Fruit fly (Drosophila melanogaster): ENCODE measurements around the gene Aven.
A peak's percentile ranks its signal among the peaks of the same experiment; 100 is the strongest.

The Aven gene

DNA sequence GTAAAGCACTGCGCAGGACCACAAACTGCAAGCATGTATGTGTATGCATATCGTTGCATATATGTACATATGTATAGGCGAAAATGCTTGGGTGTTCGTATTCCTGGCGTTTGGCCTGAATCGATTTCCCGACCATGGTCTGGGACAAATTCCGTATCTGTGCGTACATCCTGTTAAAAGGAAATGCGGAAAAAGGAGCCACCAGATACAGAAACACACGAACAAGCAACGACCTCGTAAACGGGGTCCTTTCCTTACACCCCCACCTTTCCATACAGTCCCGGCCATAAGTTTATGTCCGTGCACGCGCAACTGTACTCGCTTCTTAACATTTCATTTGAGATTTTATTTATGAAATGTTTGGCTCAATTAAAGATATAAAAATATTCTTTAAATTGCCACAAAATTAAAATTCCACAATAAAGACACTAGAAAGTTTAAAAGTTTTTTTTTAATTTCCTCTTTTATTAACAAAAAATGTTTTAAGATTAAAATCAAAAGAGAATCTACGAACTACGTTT lies 45.5 kb downstream of the Aven start:
- TF ChIP-seq psq (optimal IDR thresholded peaks at IDR 0.05) (no peak), usp (GFP tag; optimal IDR thresholded peaks at IDR 0.05) (no peak), EcR (GFP tag; optimal IDR thresholded peaks at IDR 0.05) (no peak), CG8478 (optimal IDR thresholded peaks at IDR 0.05) (no peak), pan (optimal IDR thresholded peaks at IDR 0.05) (no peak), Dll (optimal IDR thresholded peaks at IDR 0.05) (no peak)

DNA sequence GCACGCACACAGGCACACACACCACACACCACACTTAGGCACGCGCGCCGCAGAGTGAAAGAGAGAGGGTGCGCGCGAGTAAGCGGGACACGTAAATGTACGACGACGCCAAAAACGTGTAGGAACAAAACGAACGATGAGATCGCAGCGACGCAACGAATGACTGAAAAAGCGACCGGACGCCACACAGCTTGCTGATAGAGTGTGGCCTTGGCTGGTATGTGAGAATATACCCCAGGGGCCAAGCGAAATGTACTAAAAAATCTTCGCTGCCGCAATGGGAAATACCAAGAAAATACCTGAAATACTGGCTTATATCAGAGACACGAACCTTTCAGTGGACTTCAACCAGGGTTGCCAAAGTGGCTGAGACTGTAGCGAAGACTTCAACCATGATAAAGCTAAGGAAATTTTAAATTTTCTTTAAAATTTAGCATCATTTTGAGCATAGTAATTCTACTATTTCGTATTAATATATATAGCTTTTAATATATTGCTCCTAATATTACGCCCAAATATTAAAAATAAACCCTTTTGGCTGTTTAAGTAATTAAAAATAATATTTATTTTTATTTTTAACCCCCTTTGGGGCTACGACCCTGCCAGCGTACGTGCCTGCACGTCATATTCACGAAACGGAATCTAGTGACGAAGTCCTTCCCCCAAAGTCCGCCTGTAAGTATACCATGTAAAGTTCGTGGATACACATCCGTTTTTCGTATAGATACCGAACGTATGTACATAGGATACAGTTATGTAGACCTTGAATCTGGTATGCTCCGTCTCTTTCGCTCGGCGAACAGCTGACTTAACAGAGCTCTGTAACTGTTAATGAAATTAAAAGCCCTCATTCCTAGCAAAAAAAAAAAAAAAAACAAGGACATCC lies 46.2 kb downstream of the Aven start, which contains the start of gene Pits:
Pits (minus strand) TSS at position 210 of the 886 bp plus-strand sequence.
- TF ChIP-seq EcR (GFP tag; optimal IDR thresholded peaks at IDR 0.05): no peak
- TF ChIP-seq pan (optimal IDR thresholded peaks at IDR 0.05): no peak
- no peak for TF ChIP-seq usp (GFP tag; optimal IDR thresholded peaks at IDR 0.05)
- TF ChIP-seq CG8478 (optimal IDR thresholded peaks at IDR 0.05): no peak
- no peak for TF ChIP-seq Dll (optimal IDR thresholded peaks at IDR 0.05)
- no peak for TF ChIP-seq psq (optimal IDR thresholded peaks at IDR 0.05)

DNA sequence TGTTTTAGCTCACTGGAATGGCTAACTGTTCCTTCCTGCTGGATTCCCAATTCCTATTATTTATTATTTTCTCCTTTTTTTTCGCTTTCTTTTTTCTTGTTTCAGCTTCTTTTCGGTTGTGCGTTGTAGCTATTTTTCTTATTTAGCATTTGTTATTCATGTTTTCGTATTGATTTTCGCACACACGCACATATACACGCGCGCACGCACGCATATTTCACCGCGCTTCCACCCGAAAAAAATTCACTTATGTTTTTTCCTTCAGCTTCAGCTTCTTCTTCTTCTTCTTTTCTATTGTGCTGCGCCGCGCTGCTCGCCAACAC lies 46.8 kb downstream of the Aven start:
- TF ChIP-seq psq (optimal IDR thresholded peaks at IDR 0.05): no peak
- TF ChIP-seq Dll (optimal IDR thresholded peaks at IDR 0.05): no peak
- no peak for TF ChIP-seq pan (optimal IDR thresholded peaks at IDR 0.05)

DNA sequence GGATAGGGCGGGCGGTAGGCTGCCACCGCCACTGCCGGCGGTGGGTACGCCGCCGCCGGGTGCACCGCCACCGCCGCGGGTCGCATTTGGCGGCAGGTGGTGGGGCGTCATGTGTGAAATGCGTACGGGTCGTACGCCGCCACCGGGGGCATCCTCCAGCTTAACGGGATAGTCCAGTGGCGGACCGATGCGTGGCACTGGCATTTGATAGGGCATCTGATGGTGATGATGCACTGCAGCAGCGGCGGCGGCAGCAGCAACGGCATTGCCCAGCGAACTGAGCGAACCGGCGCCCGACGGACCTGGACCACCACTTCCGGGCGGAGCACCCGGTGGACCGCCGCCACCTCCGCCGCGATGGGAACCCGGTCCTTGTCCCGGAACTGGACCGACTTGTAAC lies 47.5 kb downstream of the Aven start:
- TF ChIP-seq EcR (GFP tag; optimal IDR thresholded peaks at IDR 0.05) (no peak), psq (optimal IDR thresholded peaks at IDR 0.05) (no peak), pan (optimal IDR thresholded peaks at IDR 0.05) (no peak), Dll (optimal IDR thresholded peaks at IDR 0.05) (no peak), usp (GFP tag; optimal IDR thresholded peaks at IDR 0.05) (no peak), CG8478 (optimal IDR thresholded peaks at IDR 0.05) (no peak)

DNA sequence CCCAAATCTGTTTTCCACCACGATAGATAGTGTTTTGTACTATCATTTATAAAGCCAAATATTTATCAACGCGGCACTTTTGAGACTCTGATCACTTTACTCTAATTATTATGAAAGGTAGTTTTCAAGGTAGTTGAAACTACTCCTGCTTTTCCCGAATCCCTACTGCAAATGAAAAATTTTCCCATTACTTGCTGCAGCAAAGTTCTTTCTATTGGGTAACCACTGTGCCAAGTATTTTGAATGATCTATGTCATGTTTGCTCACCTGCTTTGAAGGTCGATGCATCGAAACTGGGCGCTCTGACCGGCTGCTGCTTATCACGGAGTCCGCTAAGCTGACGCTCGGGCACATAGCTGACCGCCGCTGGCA lies 48.1 kb downstream of the Aven start:
- TF ChIP-seq psq (optimal IDR thresholded peaks at IDR 0.05): no peak

DNA sequence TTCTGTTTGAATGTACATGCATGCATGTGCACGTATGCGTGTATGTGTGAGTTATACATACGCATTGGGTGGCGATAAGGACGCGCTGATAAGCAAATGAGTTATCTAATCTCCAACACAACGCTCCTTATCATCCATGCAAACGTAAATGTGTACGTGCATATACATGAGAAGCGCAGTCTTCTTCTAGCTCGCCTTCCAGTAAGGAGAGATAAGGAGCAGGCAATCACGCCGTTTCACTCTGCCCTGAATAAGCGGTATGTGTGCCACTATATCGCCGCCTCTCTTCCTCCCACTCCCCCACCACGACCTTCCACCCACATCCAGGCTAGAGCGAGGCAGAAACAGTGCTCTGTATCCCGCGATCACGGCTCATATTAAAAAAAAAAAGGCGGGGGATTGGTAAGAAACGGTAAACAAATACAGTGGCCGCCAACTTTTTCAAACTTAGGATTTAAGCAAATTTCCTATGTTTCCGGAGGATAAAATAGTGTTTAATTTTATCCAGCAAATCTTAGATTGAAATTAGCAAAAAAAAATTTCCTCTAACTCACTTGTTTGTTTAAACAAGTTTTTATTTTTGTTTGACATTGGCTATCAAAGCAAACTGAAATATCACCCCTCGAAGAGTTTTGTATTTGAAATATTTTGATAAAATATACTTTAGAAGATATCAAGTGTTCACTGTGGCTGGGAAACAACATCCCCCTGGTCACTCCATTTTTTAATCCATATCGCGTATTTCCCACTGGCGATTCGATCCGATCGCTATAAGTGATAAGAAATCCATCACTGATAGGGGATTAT lies 48.7 kb downstream of the Aven start:
- no peak for TF ChIP-seq usp (GFP tag; optimal IDR thresholded peaks at IDR 0.05)
- no peak for TF ChIP-seq pan (optimal IDR thresholded peaks at IDR 0.05)
- no peak for TF ChIP-seq Dll (optimal IDR thresholded peaks at IDR 0.05)

DNA sequence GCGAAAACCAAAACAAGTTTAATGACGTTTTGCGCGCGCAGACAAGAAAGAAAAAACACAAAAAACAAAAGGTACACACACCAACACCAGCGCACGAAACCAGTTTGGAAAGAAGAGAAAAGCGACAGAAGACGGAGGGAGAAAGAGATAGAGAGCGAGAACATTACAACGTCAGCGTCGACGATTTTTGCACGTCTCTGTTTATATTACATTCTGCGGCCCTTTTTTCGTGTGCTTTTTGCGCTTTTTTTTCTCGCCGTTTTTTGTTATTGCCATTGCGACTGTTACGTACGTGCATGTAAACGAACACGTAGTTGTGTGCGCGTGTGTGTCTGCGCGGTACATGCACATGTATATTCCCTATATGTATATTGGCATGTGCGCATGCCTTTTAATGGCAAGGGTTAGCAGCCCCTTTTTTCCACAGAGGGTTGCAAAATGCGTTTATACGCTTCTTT lies 49.4 kb downstream of the Aven start:
- TF ChIP-seq usp (GFP tag; optimal IDR thresholded peaks at IDR 0.05) (no peak), Dll (optimal IDR thresholded peaks at IDR 0.05) (no peak), CG8478 (optimal IDR thresholded peaks at IDR 0.05) (no peak), EcR (GFP tag; optimal IDR thresholded peaks at IDR 0.05) (no peak), pan (optimal IDR thresholded peaks at IDR 0.05) (no peak), psq (optimal IDR thresholded peaks at IDR 0.05) (no peak)

DNA sequence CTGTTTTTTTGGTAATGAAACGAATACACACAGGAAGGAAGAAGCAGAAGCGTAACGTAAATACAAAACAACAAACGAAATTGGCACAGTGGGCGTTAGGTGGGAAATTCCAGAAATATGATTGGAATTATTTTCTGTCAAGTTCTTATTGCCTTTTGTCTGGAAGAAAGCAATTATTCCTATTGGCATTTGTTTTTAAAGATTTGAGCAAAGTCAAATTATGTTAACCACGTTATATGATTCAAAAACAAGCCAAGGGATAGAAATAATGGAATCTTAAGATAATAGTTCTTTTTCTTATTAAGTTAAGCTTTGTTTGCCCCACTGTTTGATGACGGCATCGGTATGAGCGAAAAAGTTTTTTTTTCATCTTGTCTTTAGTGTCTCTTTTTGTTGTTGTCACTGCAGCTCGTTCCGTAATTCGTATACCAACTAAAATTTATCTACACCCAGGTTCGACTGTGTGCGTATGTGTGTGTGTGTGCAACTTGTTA lies 49.9 kb downstream of the Aven start:
- TF ChIP-seq CG8478 (optimal IDR thresholded peaks at IDR 0.05) (no peak), usp (GFP tag; optimal IDR thresholded peaks at IDR 0.05) (no peak), psq (optimal IDR thresholded peaks at IDR 0.05) (no peak), Dll (optimal IDR thresholded peaks at IDR 0.05) (no peak), EcR (GFP tag; optimal IDR thresholded peaks at IDR 0.05) (no peak), pan (optimal IDR thresholded peaks at IDR 0.05) (no peak)

DNA sequence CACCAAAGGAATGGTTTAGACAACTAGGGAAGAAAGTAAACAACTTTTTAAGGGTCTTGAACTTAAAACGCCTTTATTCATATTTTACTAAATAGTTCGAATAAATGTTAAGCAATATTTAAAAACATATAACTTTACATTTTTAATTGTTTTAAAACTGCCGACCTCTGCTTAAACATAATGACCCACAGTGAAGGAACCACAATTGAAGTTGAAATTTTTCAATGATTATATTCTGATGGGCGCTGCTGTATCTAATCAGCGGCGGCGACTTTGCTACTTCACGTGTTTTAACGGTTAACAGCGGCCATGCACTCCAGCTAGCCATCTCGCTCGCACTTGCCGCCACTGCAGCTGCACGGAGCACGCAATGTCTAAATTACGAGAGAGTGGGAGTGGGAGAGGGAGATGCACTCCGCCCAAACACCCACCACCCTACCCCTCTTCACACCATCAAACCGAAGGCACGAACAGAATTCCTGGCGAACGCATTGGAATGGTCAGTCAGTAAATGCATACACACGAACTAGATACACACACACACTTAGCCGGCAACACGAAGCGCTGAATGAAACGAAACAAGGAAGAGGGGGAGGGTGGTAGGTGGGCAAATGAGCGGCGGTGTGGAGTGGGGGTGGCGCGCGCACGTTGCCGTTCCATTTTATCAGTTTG lies 50.6 kb downstream of the Aven start:
- no peak for TF ChIP-seq usp (GFP tag; optimal IDR thresholded peaks at IDR 0.05)
- TF ChIP-seq EcR (GFP tag; optimal IDR thresholded peaks at IDR 0.05): no peak
- TF ChIP-seq pan (optimal IDR thresholded peaks at IDR 0.05): peak; percentile 9
- no peak for TF ChIP-seq CG8478 (optimal IDR thresholded peaks at IDR 0.05)
- TF ChIP-seq psq (optimal IDR thresholded peaks at IDR 0.05): no peak
- TF ChIP-seq Dll (optimal IDR thresholded peaks at IDR 0.05): peak; percentile 39

All from whole organism.